Worm (Caenorhabditis elegans) whole organism, L1 larva: Measurements from ENCODE around the gene unc-49.

Experiments
- F16B12.6 ChIP-seq: fragments of 150-350 bp; optimal IDR thresholded peaks from 2 replicates; lab custom pipeline; 2014; ENCODE audit warnings: missing biosample characterization, missing genetic modification characterization
- alr-1 ChIP-seq: fragments of 200-800 bp; sonication (Bioruptor generic); optimal IDR thresholded peaks from 2 replicates; lab custom pipeline; 2018; ENCODE audit warnings: borderline replicate concordance, mild to moderate bottlenecking, missing genetic modification characterization, missing compliant biosample characterization
- aly-2 ChIP-seq: fragments of 150-350 bp; optimal IDR thresholded peaks from 2 replicates; lab custom pipeline; 2014; ENCODE audit warnings: missing biosample characterization, missing genetic modification characterization
- ama-1 ChIP-seq: fragments of 150-350 bp; optimal IDR thresholded peaks from 2 replicates; lab custom pipeline; 2014
- blmp-1 ChIP-seq: fragments of 150-350 bp; optimal IDR thresholded peaks from 2 replicates; lab custom pipeline; 2014; ENCODE audit warnings: missing biosample characterization, missing genetic modification characterization
- ceh-88 ChIP-seq: fragments of 200-800 bp; sonication (Bioruptor generic); IDR thresholded peaks from 2 replicates; pipeline ENCODE4 v1.3.6; 2022; ENCODE audit warnings: missing genetic modification characterization, missing compliant biosample characterization
- efl-1 ChIP-seq, 4 experiments: fragments of 150-350 bp; optimal IDR thresholded peaks in 3 of 4; peaks in 1 of 4; 1 replicate in 1 of 4; 2 replicates in 3 of 4; lab custom pipeline; 2014; ENCODE audit warnings: missing biosample characterization in 2 of 4, missing genetic modification characterization in 2 of 4, missing genetic modification reagents in 2 of 4
- egl-27 ChIP-seq, 2 experiments: fragments of 150-350 bp in 1 of 2; sonication (generic microtip); optimal IDR thresholded peaks; 3 replicates each; lab custom pipeline; 2017 to 2018; ENCODE audit warnings: missing biosample characterization in 2 of 2, missing genetic modification characterization in 2 of 2, missing genetic modification reagents in 2 of 2
- ets-5 ChIP-seq: fragments of 200-800 bp; sonication (Bioruptor generic); IDR thresholded peaks from 2 replicates; pipeline ENCODE4 v1.3.6; 2022; ENCODE audit warnings: missing genetic modification characterization, missing compliant biosample characterization
- fkh-10 ChIP-seq: sonication (generic microtip); optimal IDR thresholded peaks from 2 replicates; lab custom pipeline; 2017; ENCODE audit warnings: missing biosample characterization, missing genetic modification reagents, missing genetic modification characterization
- hpl-2 ChIP-seq: fragments of 150-350 bp; optimal IDR thresholded peaks from 2 replicates; lab custom pipeline; 2014; ENCODE audit warnings: missing biosample characterization, missing genetic modification reagents, missing genetic modification characterization
- irx-1 ChIP-seq: sonication (generic microtip); optimal IDR thresholded peaks from 2 replicates; lab custom pipeline; 2016; ENCODE audit warnings: missing genetic modification characterization, missing compliant biosample characterization
- jun-1 ChIP-seq: fragments of 150-350 bp; optimal IDR thresholded peaks from 2 replicates; lab custom pipeline; 2014; ENCODE audit warnings: missing biosample characterization, missing genetic modification reagents, missing genetic modification characterization
- lin-14 ChIP-seq: fragments of 200-800 bp; sonication (Bioruptor generic); optimal IDR thresholded peaks from 2 replicates; lab custom pipeline; 2018; ENCODE audit warnings: mild to moderate bottlenecking, missing genetic modification characterization, moderate library complexity, missing compliant biosample characterization
- lin-35 ChIP-seq, 2 experiments: fragments of 150-350 bp; optimal IDR thresholded peaks; 2 replicates each; lab custom pipeline; 2014; ENCODE audit warnings: missing biosample characterization in 2 of 2, missing genetic modification characterization in 2 of 2, missing genetic modification reagents in 2 of 2
- lir-3 ChIP-seq: sonication (generic microtip); optimal IDR thresholded peaks from 2 replicates; lab custom pipeline; 2016; ENCODE audit warnings: mild to moderate bottlenecking, missing genetic modification characterization, moderate library complexity, missing compliant biosample characterization; ENCODE audit not compliant: poor library complexity
- lsy-2 ChIP-seq, 2 experiments: fragments of 150-350 bp; optimal IDR thresholded peaks; 2 replicates each; lab custom pipeline; 2014; ENCODE audit warnings: missing biosample characterization in 2 of 2, missing genetic modification characterization in 2 of 2
- mab-9 ChIP-seq: fragments of 200-800 bp; sonication (Bioruptor generic); IDR thresholded peaks from 2 replicates; pipeline ENCODE4 v1.3.6; 2022; ENCODE audit warnings: missing genetic modification reagents, missing genetic modification characterization, missing compliant biosample characterization
- mep-1 ChIP-seq: fragments of 150-350 bp; optimal IDR thresholded peaks from 2 replicates; lab custom pipeline; 2014; ENCODE audit warnings: missing biosample characterization, missing genetic modification characterization
- nhr-12 ChIP-seq: sonication (generic microtip); optimal IDR thresholded peaks from 2 replicates; lab custom pipeline; 2017; ENCODE audit warnings: missing biosample characterization, missing genetic modification characterization
- nhr-20 ChIP-seq: sonication (generic microtip); optimal IDR thresholded peaks from 2 replicates; lab custom pipeline; 2016; ENCODE audit warnings: mild to moderate bottlenecking, missing genetic modification characterization, missing compliant biosample characterization
- nhr-28 ChIP-seq: fragments of 150-350 bp; optimal IDR thresholded peaks from 2 replicates; lab custom pipeline; 2014; ENCODE audit warnings: missing biosample characterization, missing genetic modification characterization
- nhr-47 ChIP-seq: sonication (generic microtip); optimal IDR thresholded peaks from 2 replicates; lab custom pipeline; 2016; ENCODE audit warnings: mild to moderate bottlenecking, missing genetic modification characterization, moderate library complexity, missing compliant biosample characterization
- nhr-76 ChIP-seq: sonication (generic microtip); optimal IDR thresholded peaks from 2 replicates; lab custom pipeline; 2017; ENCODE audit warnings: missing biosample characterization, missing genetic modification characterization
- nhr-85 ChIP-seq: sonication (generic microtip); peaks from one replicate; lab custom pipeline; 2016; ENCODE audit warnings: missing genetic modification characterization, inconsistent platforms, missing compliant biosample characterization
- pqm-1 ChIP-seq: sonication (generic microtip); optimal IDR thresholded peaks from 3 replicates; lab custom pipeline; 2017; ENCODE audit warnings: missing biosample characterization, missing genetic modification characterization
- rnt-1 ChIP-seq: sonication (generic microtip); optimal IDR thresholded peaks from 2 replicates; lab custom pipeline; 2016; ENCODE audit warnings: mild to moderate bottlenecking, missing genetic modification characterization, moderate library complexity, missing compliant biosample characterization
- skn-1 ChIP-seq: fragments of 150-350 bp; optimal IDR thresholded peaks from 2 replicates; lab custom pipeline; 2014; ENCODE audit warnings: missing biosample characterization, missing genetic modification characterization
- snpc-4 ChIP-seq: fragments of 150-350 bp; optimal IDR thresholded peaks from 2 replicates; lab custom pipeline; 2014; ENCODE audit warnings: missing biosample characterization, missing genetic modification characterization
- snu-23 ChIP-seq: sonication (generic microtip); optimal IDR thresholded peaks from 2 replicates; lab custom pipeline; 2016; ENCODE audit warnings: missing genetic modification characterization, missing compliant biosample characterization
- unc-62 ChIP-seq: fragments of 150-350 bp; optimal IDR thresholded peaks from 2 replicates; lab custom pipeline; 2014; ENCODE audit warnings: missing biosample characterization, missing genetic modification reagents, missing genetic modification characterization
- unc-98 ChIP-seq: fragments of 200-800 bp; sonication (Bioruptor generic); IDR thresholded peaks from 2 replicates; pipeline ENCODE4 v1.3.6; 2022; ENCODE audit warnings: missing genetic modification characterization, missing compliant biosample characterization
- vab-15 ChIP-seq: sonication (generic microtip); optimal IDR thresholded peaks from 2 replicates; lab custom pipeline; 2017; ENCODE audit warnings: missing genotype, mild to moderate bottlenecking, missing genetic modification characterization, missing compliant biosample characterization

Gene unc-49

DNA sequence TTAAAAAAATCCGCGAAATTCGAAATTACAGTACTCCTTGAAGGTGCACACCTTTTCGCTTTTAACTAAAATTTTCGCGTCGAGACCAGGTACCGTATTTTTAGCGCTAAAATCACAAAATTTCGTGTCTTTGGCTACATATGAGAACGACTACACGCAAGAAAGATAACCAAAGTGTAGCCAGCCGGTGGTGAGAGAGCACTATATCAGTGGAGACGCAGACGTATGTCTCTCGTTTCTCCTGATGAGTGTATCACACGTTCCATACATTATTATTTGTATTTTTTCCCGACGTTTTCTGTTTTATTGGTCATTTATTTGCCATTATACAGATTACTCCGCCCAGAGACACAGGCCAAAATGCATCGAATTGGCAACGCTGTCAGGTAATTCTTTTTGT is 45.4 kb downstream of the unc-49 start, which contains the start of gene acdh-11 (continued):
- TF ChIP-seq jun-1 (tag; lab: Kevin White, UChicago) (no peak), mab-9 (GFP tag; lab: Robert Waterston, UW) (no peak), ets-5 (GFP tag; lab: Robert Waterston, UW) (no peak), rnt-1 (tag; lab: Kevin White, UChicago) (no peak), nhr-12 (tag; lab: Kevin White, UChicago) (no peak), alr-1 (tag; lab: Kevin White, UChicago) (no peak), lsy-2 (tag; optimal IDR thresholded peaks at IDR 0.05; lab: Kevin White, UChicago) (peak in 1 of 2 experiments; percentile 7), irx-1 (tag; lab: Kevin White, UChicago) (no peak), lir-3 (tag; lab: Kevin White, UChicago) (no peak)
- TF ChIP-seq, all 84 proteins: peak for 8

- TF ChIP-seq unc-62 (GFP tag; lab: Kevin White, UChicago) = no peak
- no peak for TF ChIP-seq aly-2
- TF ChIP-seq, all 84 proteins: peak for 0
Measured at ce11 chrIII:10569246-10569645, 48.7 kb downstream of the unc-49 start.

ce11 chrIII:10575320-10575719 is 54.8 kb downstream of the unc-49 start, which contains the start of gene Y45F3A.4:
Y45F3A.4 (minus strand) TSS chrIII:10575420.
- TF ChIP-seq fkh-10 (GFP tag; lab: Kevin White, UChicago) (no peak), efl-1 (optimal IDR thresholded peaks at IDR 0.05; lab: Kevin White, UChicago) (no peak), efl-1 (GFP tag; optimal IDR thresholded peaks at IDR 0.05 in 1 of 2; lab: Kevin White, UChicago) (peak in 1 of 2 experiments; percentile 52)
- TF ChIP-seq, all 84 proteins: peak for 1

ce11 chrIII:10576316-10576715 is 55.8 kb downstream of the unc-49 start:
- TF ChIP-seq snpc-4 (tag; lab: Kevin White, UChicago) = peak; percentile 4

- TF ChIP-seq F16B12.6 (tag; lab: Kevin White, UChicago) = no peak
- TF ChIP-seq nhr-85 = peak; percentile 65
- no peak for TF ChIP-seq hpl-2 (GFP tag; lab: Kevin White, UChicago)
- no peak for TF ChIP-seq lin-35 (GFP tag; optimal IDR thresholded peaks at IDR 0.05; lab: Kevin White, UChicago)
- no peak for TF ChIP-seq nhr-47 (tag; lab: Kevin White, UChicago)
- no peak for TF ChIP-seq pqm-1 (tag; lab: Kevin White, UChicago)
- peak; percentile 26 for TF ChIP-seq nhr-20
- TF ChIP-seq nhr-28 (tag; lab: Kevin White, UChicago) = no peak
- no peak for TF ChIP-seq mab-9 (GFP tag; lab: Robert Waterston, UW)
- no peak for TF ChIP-seq skn-1 (tag; lab: Kevin White, UChicago)
- peak; percentile 76 for TF ChIP-seq lin-14 (GFP tag; lab: Kevin White, UChicago)
- peak; percentile 56 for TF ChIP-seq mep-1 (tag; lab: Kevin White, UChicago)
- no peak for TF ChIP-seq ceh-88 (GFP tag; lab: Robert Waterston, UW)
- no peak for TF ChIP-seq vab-15 (tag; lab: Kevin White, UChicago)
- TF ChIP-seq egl-27 (tag; optimal IDR thresholded peaks at IDR 0.05; lab: Kevin White, UChicago) = no peak
- TF ChIP-seq snu-23 (GFP tag; lab: Kevin White, UChicago) = peak; percentile 41
- TF ChIP-seq unc-98 (GFP tag; lab: Robert Waterston, UW) = no peak
- TF ChIP-seq fkh-10 (GFP tag; lab: Kevin White, UChicago) = no peak
- no peak for TF ChIP-seq snpc-4 (tag; lab: Kevin White, UChicago)
- peak; percentile 10 for TF ChIP-seq blmp-1 (tag; lab: Kevin White, UChicago)
- TF ChIP-seq ama-1 (lab: Kevin White, UChicago) = no peak
- no peak for TF ChIP-seq nhr-76 (tag; lab: Kevin White, UChicago)
Measured at ce11 chrIII:10577782-10578181, 57.2 kb downstream of the unc-49 start.
